Worm (Caenorhabditis elegans) whole organism, L1 larva: ENCODE results near the gene F21D12.3.
A peak's percentile ranks its signal among the peaks of the same experiment; 100 is the strongest.
"Not testable (repeated sequence)": the region's sequence is repeated elsewhere in the genome, so short reads cannot be mapped to it uniquely, and the experiment has no call there.

Experiments used
- F16B12.6 ChIP-seq: fragments of 150-350 bp; optimal IDR thresholded peaks from 2 replicates; lab custom pipeline; 2014; ENCODE audit warnings: missing biosample characterization, missing genetic modification characterization
- aly-2 ChIP-seq: fragments of 150-350 bp; optimal IDR thresholded peaks from 2 replicates; lab custom pipeline; 2014; ENCODE audit warnings: missing biosample characterization, missing genetic modification characterization
- blmp-1 ChIP-seq: fragments of 150-350 bp; optimal IDR thresholded peaks from 2 replicates; lab custom pipeline; 2014; ENCODE audit warnings: missing biosample characterization, missing genetic modification characterization
- ceh-8 ChIP-seq: fragments of 200-800 bp; sonication (Bioruptor generic); optimal IDR thresholded peaks from 2 replicates; lab custom pipeline; 2018; ENCODE audit warnings: mild to moderate bottlenecking, missing genetic modification characterization, moderate library complexity, missing compliant biosample characterization
- ceh-82 ChIP-seq, 3 experiments: fragments of 150-350 bp in 1 of 3; sonication (generic microtip) in 2 of 3; optimal IDR thresholded peaks; 2 replicates each; lab custom pipeline; 2014 to 2017; ENCODE audit warnings: missing biosample characterization in 3 of 3, missing genetic modification characterization in 3 of 3
- ceh-88 ChIP-seq: fragments of 200-800 bp; sonication (Bioruptor generic); IDR thresholded peaks from 2 replicates; pipeline ENCODE4 v1.3.6; 2022; ENCODE audit warnings: missing genetic modification characterization, missing compliant biosample characterization
- dpl-1 ChIP-seq, 3 experiments: fragments of 150-350 bp in 2 of 3; sonication (generic microtip) in 1 of 3; optimal IDR thresholded peaks; 2 replicates each; lab custom pipeline; 2014 to 2017; ENCODE audit warnings: missing biosample characterization in 3 of 3, missing genetic modification characterization in 3 of 3, missing genetic modification reagents in 3 of 3
- efl-1 ChIP-seq, 4 experiments: fragments of 150-350 bp; optimal IDR thresholded peaks in 3 of 4; peaks in 1 of 4; 1 replicate in 1 of 4; 2 replicates in 3 of 4; lab custom pipeline; 2014; ENCODE audit warnings: missing biosample characterization in 2 of 4, missing genetic modification characterization in 2 of 4, missing genetic modification reagents in 2 of 4
- efl-3 ChIP-seq: fragments of 200-800 bp; sonication (Bioruptor generic); optimal IDR thresholded peaks from 2 replicates; lab custom pipeline; 2018; ENCODE audit warnings: mild to moderate bottlenecking, missing genetic modification characterization, missing compliant biosample characterization
- elt-2 ChIP-seq: sonication (generic microtip); optimal IDR thresholded peaks from 2 replicates; lab custom pipeline; 2016; ENCODE audit warnings: missing genetic modification characterization, mild to moderate bottlenecking, inconsistent platforms, missing compliant biosample characterization, missing genetic modification reagents
- fkh-4 ChIP-seq: sonication (generic microtip); optimal IDR thresholded peaks from 2 replicates; lab custom pipeline; 2016; ENCODE audit warnings: missing compliant biosample characterization, missing genetic modification characterization, borderline replicate concordance
- fkh-8 ChIP-seq: sonication (generic microtip); optimal IDR thresholded peaks from 2 replicates; lab custom pipeline; 2016; ENCODE audit warnings: mild to moderate bottlenecking, missing genetic modification characterization, missing compliant biosample characterization
- fos-1 ChIP-seq: fragments of 150-350 bp; optimal IDR thresholded peaks from 2 replicates; lab custom pipeline; 2014; ENCODE audit warnings: missing biosample characterization, missing genetic modification characterization
- hlh-4 ChIP-seq: sonication (generic microtip); optimal IDR thresholded peaks from 2 replicates; lab custom pipeline; 2016; ENCODE audit warnings: mild to moderate bottlenecking, missing genetic modification characterization, missing compliant biosample characterization
- jun-1 ChIP-seq: fragments of 150-350 bp; optimal IDR thresholded peaks from 2 replicates; lab custom pipeline; 2014; ENCODE audit warnings: missing biosample characterization, missing genetic modification reagents, missing genetic modification characterization
- lin-14 ChIP-seq: fragments of 200-800 bp; sonication (Bioruptor generic); optimal IDR thresholded peaks from 2 replicates; lab custom pipeline; 2018; ENCODE audit warnings: mild to moderate bottlenecking, missing genetic modification characterization, moderate library complexity, missing compliant biosample characterization
- lin-35 ChIP-seq, 2 experiments: fragments of 150-350 bp; optimal IDR thresholded peaks; 2 replicates each; lab custom pipeline; 2014; ENCODE audit warnings: missing biosample characterization in 2 of 2, missing genetic modification characterization in 2 of 2, missing genetic modification reagents in 2 of 2
- lin-39 ChIP-seq: fragments of 150-350 bp; optimal IDR thresholded peaks from 2 replicates; lab custom pipeline; 2014; ENCODE audit warnings: missing biosample characterization, missing genetic modification reagents, missing genetic modification characterization
- lsy-2 ChIP-seq, 2 experiments: fragments of 150-350 bp; optimal IDR thresholded peaks; 2 replicates each; lab custom pipeline; 2014; ENCODE audit warnings: missing biosample characterization in 2 of 2, missing genetic modification characterization in 2 of 2
- mdl-1 ChIP-seq, 2 experiments: fragments of 150-350 bp; optimal IDR thresholded peaks; 2 replicates each; lab custom pipeline; 2014 to 2017; ENCODE audit warnings: missing biosample characterization in 2 of 2, missing genetic modification characterization in 2 of 2, inconsistent platforms in 1 of 2
- mep-1 ChIP-seq: fragments of 150-350 bp; optimal IDR thresholded peaks from 2 replicates; lab custom pipeline; 2014; ENCODE audit warnings: missing biosample characterization, missing genetic modification characterization
- nhr-19 ChIP-seq: fragments of 200-800 bp; sonication (Bioruptor generic); conservative IDR thresholded peaks from 2 replicates; pipeline ENCODE4 v1.3.6; 2022; ENCODE audit warnings: missing genetic modification characterization, missing compliant biosample characterization
- nhr-20 ChIP-seq: sonication (generic microtip); optimal IDR thresholded peaks from 2 replicates; lab custom pipeline; 2016; ENCODE audit warnings: mild to moderate bottlenecking, missing genetic modification characterization, missing compliant biosample characterization
- nhr-47 ChIP-seq: sonication (generic microtip); optimal IDR thresholded peaks from 2 replicates; lab custom pipeline; 2016; ENCODE audit warnings: mild to moderate bottlenecking, missing genetic modification characterization, moderate library complexity, missing compliant biosample characterization
- nhr-71 ChIP-seq: sonication (generic microtip); optimal IDR thresholded peaks from 2 replicates; lab custom pipeline; 2016; ENCODE audit warnings: mild to moderate bottlenecking, missing genetic modification characterization, moderate library complexity, missing compliant biosample characterization
- nhr-77 ChIP-seq: fragments of 150-350 bp; optimal IDR thresholded peaks from 2 replicates; lab custom pipeline; 2014; ENCODE audit warnings: missing biosample characterization, missing genetic modification characterization
- nhr-84 ChIP-seq: sonication (generic microtip); optimal IDR thresholded peaks from 2 replicates; lab custom pipeline; 2017; ENCODE audit warnings: missing biosample characterization, missing genetic modification characterization
- nhr-90 ChIP-seq: sonication (generic microtip); optimal IDR thresholded peaks from 2 replicates; lab custom pipeline; 2016; ENCODE audit warnings: mild to moderate bottlenecking, missing genetic modification characterization, missing compliant biosample characterization; ENCODE audit not compliant: poor library complexity
- pag-3 ChIP-seq: sonication (generic microtip); optimal IDR thresholded peaks from 2 replicates; lab custom pipeline; 2017; ENCODE audit warnings: missing genetic modification characterization, mild to moderate bottlenecking, missing compliant biosample characterization, antibody characterized with exemption, borderline replicate concordance; ENCODE audit not compliant: insufficient read depth
- pax-3 ChIP-seq: fragments of 200-800 bp; sonication (Bioruptor generic); optimal IDR thresholded peaks from 2 replicates; lab custom pipeline; 2018; ENCODE audit warnings: mild to moderate bottlenecking, missing genetic modification characterization, moderate library complexity, missing compliant biosample characterization
- pqm-1 ChIP-seq: sonication (generic microtip); optimal IDR thresholded peaks from 3 replicates; lab custom pipeline; 2017; ENCODE audit warnings: missing biosample characterization, missing genetic modification characterization
- rnt-1 ChIP-seq: sonication (generic microtip); optimal IDR thresholded peaks from 2 replicates; lab custom pipeline; 2016; ENCODE audit warnings: mild to moderate bottlenecking, missing genetic modification characterization, moderate library complexity, missing compliant biosample characterization
- skn-1 ChIP-seq: fragments of 150-350 bp; optimal IDR thresholded peaks from 2 replicates; lab custom pipeline; 2014; ENCODE audit warnings: missing biosample characterization, missing genetic modification characterization
- snu-23 ChIP-seq: sonication (generic microtip); optimal IDR thresholded peaks from 2 replicates; lab custom pipeline; 2016; ENCODE audit warnings: missing genetic modification characterization, missing compliant biosample characterization
- sptf-1 ChIP-seq: fragments of 150-350 bp; optimal IDR thresholded peaks from 2 replicates; lab custom pipeline; 2014; ENCODE audit warnings: missing biosample characterization, missing genetic modification characterization
- sup-37 ChIP-seq: fragments of 200-800 bp; sonication (Bioruptor generic); optimal IDR thresholded peaks from 2 replicates; lab custom pipeline; 2018; ENCODE audit warnings: mild to moderate bottlenecking, missing genetic modification characterization, missing compliant biosample characterization
- tbx-2 ChIP-seq: sonication (generic microtip); optimal IDR thresholded peaks from 2 replicates; lab custom pipeline; 2016; ENCODE audit warnings: missing genetic modification characterization, missing compliant biosample characterization
- tlp-1 ChIP-seq: fragments of 150-350 bp; optimal IDR thresholded peaks from 2 replicates; lab custom pipeline; 2014; ENCODE audit warnings: missing biosample characterization, missing genetic modification characterization
- unc-130 ChIP-seq: fragments of 150-350 bp; optimal IDR thresholded peaks from 2 replicates; lab custom pipeline; 2017; ENCODE audit warnings: missing biosample characterization, missing genetic modification characterization, inconsistent platforms
- unc-30 ChIP-seq: sonication (generic microtip); optimal IDR thresholded peaks from 2 replicates; lab custom pipeline; 2017; ENCODE audit warnings: missing biosample characterization, missing genetic modification characterization
- unc-62 ChIP-seq: fragments of 150-350 bp; optimal IDR thresholded peaks from 2 replicates; lab custom pipeline; 2014; ENCODE audit warnings: missing biosample characterization, missing genetic modification reagents, missing genetic modification characterization
- xbp-1 ChIP-seq: sonication (generic microtip); optimal IDR thresholded peaks from 2 replicates; lab custom pipeline; 2016; ENCODE audit warnings: missing genetic modification characterization, missing compliant biosample characterization

F21D12.3 gene

DNA sequence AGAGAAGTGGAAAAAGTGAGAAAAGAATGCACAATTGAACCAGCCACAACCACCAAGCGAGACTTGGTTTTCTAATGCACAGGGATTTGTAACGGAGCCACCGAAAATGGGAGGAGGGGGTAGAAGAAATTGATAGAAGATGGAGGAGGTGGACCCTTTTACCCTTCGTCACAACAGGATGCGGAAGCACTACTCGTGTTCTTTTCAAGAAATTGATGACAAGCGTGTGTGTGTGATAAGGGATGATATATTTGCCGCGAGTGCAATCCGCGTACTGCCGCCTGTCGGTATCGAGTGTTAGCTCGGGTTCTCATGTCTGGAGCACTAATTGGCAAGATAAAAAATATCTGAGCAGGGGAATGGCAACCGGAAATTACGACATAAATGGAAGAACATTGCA lies at the start of gene F21D12.3:
TSS of gene F21D12.3 (minus strand) at position 101 of the 400 bp plus-strand sequence.
- TF ChIP-seq mdl-1 (tag; optimal IDR thresholded peaks at IDR 0.05; lab: Kevin White, UChicago) (no peak), fkh-8 (tag; lab: Kevin White, UChicago) (no peak), nhr-19 (GFP tag; lab: Robert Waterston, UW) (no peak), fkh-4 (tag; lab: Kevin White, UChicago) (no peak), pax-3 (no peak), unc-62 (GFP tag; lab: Kevin White, UChicago) (no peak), snu-23 (no peak), ceh-88 (GFP tag; lab: Robert Waterston, UW) (no peak), aly-2 (tag; lab: Kevin White, UChicago) (no peak), tbx-2 (tag; lab: Kevin White, UChicago) (no peak), rnt-1 (peak; percentile 16), efl-1 (optimal IDR thresholded peaks at IDR 0.05; lab: Kevin White, UChicago) (no peak), efl-1 (GFP tag; optimal IDR thresholded peaks at IDR 0.05 in 1 of 2; lab: Kevin White, UChicago) (peak in 1 of 2 experiments; percentile 31), blmp-1 (tag; lab: Kevin White, UChicago) (no peak), nhr-84 (tag; lab: Kevin White, UChicago) (no peak), hlh-4 (tag; lab: Kevin White, UChicago) (no peak), tlp-1 (tag; lab: Kevin White, UChicago) (no peak), efl-3 (GFP tag; lab: Kevin White, UChicago) (no peak), ceh-8 (GFP tag; lab: Kevin White, UChicago) (no peak)

DNA sequence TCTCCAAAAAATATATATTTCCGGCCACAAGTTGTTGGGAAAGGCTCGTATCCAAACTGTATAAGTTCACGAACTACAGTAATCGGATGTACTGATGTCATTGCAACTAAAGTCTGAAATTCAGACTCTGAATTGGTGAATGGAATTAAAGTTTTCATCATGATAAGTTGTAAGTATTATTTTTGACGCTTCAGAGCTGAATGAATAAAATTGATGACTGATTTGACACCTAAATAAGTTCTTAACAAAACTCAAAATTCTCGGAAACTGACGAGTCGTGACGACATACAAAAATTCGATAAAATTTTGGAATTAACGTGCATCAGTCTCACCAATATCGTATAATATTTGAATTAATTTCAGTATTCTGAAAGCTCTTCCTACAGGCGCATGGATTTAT lies 46.4 kb upstream of the F21D12.3 start, which contains the start of gene F43E2.11:
TSS of gene F43E2.11 (minus strand) at position 101 of the 400 bp plus-strand sequence.
- not testable (repeated sequence) for TF ChIP-seq lin-39, sptf-1, unc-130 (tag; lab: Kevin White, UChicago)

DNA sequence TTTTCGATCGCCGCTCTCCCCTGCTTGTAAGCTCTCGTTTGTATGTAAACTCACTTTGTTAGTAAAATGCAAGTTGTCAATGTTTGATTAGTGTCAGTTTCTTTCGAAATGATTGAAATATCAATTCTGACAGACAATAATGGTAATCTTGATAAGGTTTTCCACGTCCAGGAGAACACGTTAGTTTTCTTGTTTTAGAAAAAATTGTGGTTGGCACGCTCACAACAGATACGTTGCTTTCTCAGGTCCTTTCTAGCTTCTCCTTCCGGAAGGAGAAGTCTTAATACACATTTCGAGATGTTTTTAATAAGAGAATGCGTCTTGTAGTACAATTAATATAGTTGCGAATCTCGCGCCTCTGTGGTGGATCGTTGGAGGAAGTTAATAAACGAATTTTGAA lies 44.9 kb upstream of the F21D12.3 start, which contains the start of gene F43E2.6:
TSS of gene F43E2.6 (minus strand) at position 101 of the 400 bp plus-strand sequence.
- TF ChIP-seq jun-1 (tag; lab: Kevin White, UChicago), result no peak
- no peak for TF ChIP-seq ceh-88 (GFP tag; lab: Robert Waterston, UW)
- no peak for TF ChIP-seq dpl-1 (GFP tag; optimal IDR thresholded peaks at IDR 0.05; lab: Kevin White, UChicago)
- TF ChIP-seq F16B12.6 (tag; lab: Kevin White, UChicago), result no peak
- TF ChIP-seq pqm-1 (tag; lab: Kevin White, UChicago), result no peak
- TF ChIP-seq nhr-84 (tag; lab: Kevin White, UChicago), result no peak
- TF ChIP-seq lin-35 (GFP tag; optimal IDR thresholded peaks at IDR 0.05; lab: Kevin White, UChicago), result no peak
- TF ChIP-seq snu-23, result no peak
- no peak for TF ChIP-seq ceh-82 (tag; optimal IDR thresholded peaks at IDR 0.05; lab: Kevin White, UChicago)
- no peak for TF ChIP-seq blmp-1 (tag; lab: Kevin White, UChicago)
- TF ChIP-seq fkh-8 (tag; lab: Kevin White, UChicago), result no peak
- no peak for TF ChIP-seq fos-1 (tag; lab: Kevin White, UChicago)
- no peak for TF ChIP-seq aly-2 (tag; lab: Kevin White, UChicago)
- TF ChIP-seq rnt-1, result no peak
- TF ChIP-seq, all 84 proteins: peak for 0

DNA sequence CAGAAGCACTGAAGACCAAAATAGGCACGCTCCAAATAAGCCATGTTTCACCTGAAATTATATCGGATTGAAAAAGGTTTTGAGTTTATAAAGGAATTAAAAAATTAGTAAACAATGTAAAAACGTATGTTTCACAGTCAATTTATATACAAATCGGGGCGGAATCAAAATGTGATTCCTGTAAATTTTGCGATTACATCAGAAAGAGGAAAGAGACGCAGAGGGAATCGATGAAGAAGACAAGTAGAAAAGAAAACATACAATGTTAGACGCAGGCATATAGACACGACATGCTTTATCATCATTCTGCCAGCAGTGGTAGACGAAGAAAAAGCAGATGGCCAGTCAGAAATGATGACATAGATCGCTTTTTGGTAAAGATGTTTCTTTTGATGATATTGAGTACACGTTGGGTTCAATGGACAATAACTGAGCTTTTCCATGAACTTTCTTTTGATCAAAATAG lies 40.2 kb upstream of the F21D12.3 start, which contains the start of gene msra-1:
TSS of gene msra-1 (minus strand) at position 51 of the 466 bp plus-strand sequence.
- peak; percentile 50 for TF ChIP-seq mep-1 (tag; lab: Kevin White, UChicago)
- no peak for TF ChIP-seq nhr-77 (tag; lab: Kevin White, UChicago)
- peak; percentile 36 for TF ChIP-seq nhr-20 (tag; lab: Kevin White, UChicago)
- TF ChIP-seq rnt-1, result peak; percentile 40
- peak; percentile 9 for TF ChIP-seq pag-3 (tag; lab: Kevin White, UChicago)
- TF ChIP-seq elt-2 (tag; lab: Kevin White, UChicago), result peak; percentile 38
- TF ChIP-seq xbp-1, result peak; percentile 21
- TF ChIP-seq nhr-90 (tag; lab: Kevin White, UChicago), result no peak
- no peak for TF ChIP-seq efl-3 (GFP tag; lab: Kevin White, UChicago)
- peak; percentile 11 to 38 for TF ChIP-seq efl-1 (optimal IDR thresholded peaks at IDR 0.05; lab: Kevin White, UChicago)
- peak in 1 of 2 experiments; percentile 78 for TF ChIP-seq efl-1 (GFP tag; optimal IDR thresholded peaks at IDR 0.05 in 1 of 2; lab: Kevin White, UChicago)
- peak; percentile 47 for TF ChIP-seq nhr-71 (tag; lab: Kevin White, UChicago)
- TF ChIP-seq skn-1 (tag; lab: Kevin White, UChicago), result peak; percentile 98
- TF ChIP-seq sup-37 (GFP tag; lab: Kevin White, UChicago), result no peak
- peak; percentile 14 to 57 for TF ChIP-seq lsy-2 (tag; optimal IDR thresholded peaks at IDR 0.05; lab: Kevin White, UChicago)
- no peak for TF ChIP-seq nhr-47 (tag; lab: Kevin White, UChicago)
- TF ChIP-seq snu-23, result peak; percentile 48
- TF ChIP-seq dpl-1 (GFP tag; optimal IDR thresholded peaks at IDR 0.05; lab: Kevin White, UChicago), result peak in 2 of 3 experiments; percentile 3 to 10
- TF ChIP-seq unc-30 (tag; lab: Kevin White, UChicago), result no peak
- no peak for TF ChIP-seq ceh-82 (tag; optimal IDR thresholded peaks at IDR 0.05; lab: Kevin White, UChicago)
- peak in 1 of 2 experiments; percentile 24 for TF ChIP-seq lin-35 (GFP tag; optimal IDR thresholded peaks at IDR 0.05; lab: Kevin White, UChicago)
- TF ChIP-seq lin-14, result peak; percentile 49
- TF ChIP-seq hlh-4 (tag; lab: Kevin White, UChicago), result no peak
- peak; percentile 61 for TF ChIP-seq blmp-1 (tag; lab: Kevin White, UChicago)
